Fruit fly (Drosophila melanogaster): ENCODE results near the gene Aduk.

Aduk gene

dm6 chr3R:9340425-9341188, 6.1 kb upstream of the Aduk start (continued):
- TF ChIP-seq E2f2 (GFP tag; IDR thresholded peaks at IDR 0.05): peak; percentile 58; the same call in 1 of the 2 replicates
- TF ChIP-seq Mrtf (GFP tag; IDR thresholded peaks at IDR 0.05): peak; percentile 72; the same call in 2 of the 3 replicates
- peak; percentile 83 for TF ChIP-seq ewg (GFP tag; optimal IDR thresholded peaks at IDR 0.05)
- TF ChIP-seq Med (GFP tag): peak; percentile 95
- TF ChIP-seq br (optimal IDR thresholded peaks at IDR 0.05): no peak
- 0 out of 2 replicates have a peak, but pooled peaks have one; percentile 71 for TF ChIP-seq ranshi (GFP tag; IDR thresholded peaks at IDR 0.05)
- TF ChIP-seq Pdp1 (GFP tag; optimal IDR thresholded peaks at IDR 0.05): peak; percentile 50 to 70
- TF ChIP-seq org-1 (GFP tag; optimal IDR thresholded peaks at IDR 0.05): peak; percentile 90
- no peak for TF ChIP-seq MESR4 (GFP tag; optimal IDR thresholded peaks at IDR 0.05)
- TF ChIP-seq salm (tag; optimal IDR thresholded peaks at IDR 0.05): peak; percentile 75
- TF ChIP-seq Dfd (GFP tag; optimal IDR thresholded peaks at IDR 0.05): no peak
- TF ChIP-seq CG15479 (GFP tag; optimal IDR thresholded peaks at IDR 0.05): peak; percentile 21
- TF ChIP-seq CG11247 (GFP tag; IDR thresholded peaks at IDR 0.05): peak; percentile 57
- peak; percentile 91 for TF ChIP-seq CG10979 (tag; optimal IDR thresholded peaks at IDR 0.05)
- peak; percentile 63 for TF ChIP-seq trh (GFP tag; optimal IDR thresholded peaks at IDR 0.05)
- TF ChIP-seq CG11504 (tag; optimal IDR thresholded peaks at IDR 0.05): peak; percentile 94
- peak; percentile 89 for TF ChIP-seq chm (GFP tag; IDR thresholded peaks at IDR 0.05)
- TF ChIP-seq CHES-1-like (GFP tag; optimal IDR thresholded peaks at IDR 0.05): peak; percentile 61
- no peak for TF ChIP-seq pros (GFP tag; optimal IDR thresholded peaks at IDR 0.05)
- peak; percentile 61 for TF ChIP-seq repo (GFP tag; optimal IDR thresholded peaks at IDR 0.05)
- peak; percentile 74 for TF ChIP-seq esg (GFP tag; conservative IDR thresholded peaks at IDR 0.05)
- peak in 1 of 2 experiments; percentile 8 for TF ChIP-seq tll (GFP tag; optimal IDR thresholded peaks at IDR 0.05)
- peak; percentile 83 for TF ChIP-seq CG10654 (GFP tag; optimal IDR thresholded peaks at IDR 0.05)
- TF ChIP-seq Camta (GFP tag; optimal IDR thresholded peaks at IDR 0.05): peak; percentile 51
- peak; percentile 74 for TF ChIP-seq seq (GFP tag; IDR thresholded peaks at IDR 0.05)
- peak; percentile 76 for TF ChIP-seq CG8281 (tag; optimal IDR thresholded peaks at IDR 0.05)
- peak; percentile 94 for TF ChIP-seq CG15269 (tag; optimal IDR thresholded peaks at IDR 0.05)
- peak; percentile 75 for TF ChIP-seq ems (GFP tag; optimal IDR thresholded peaks at IDR 0.05)
- TF ChIP-seq fd96Cb (tag; optimal IDR thresholded peaks at IDR 0.05): peak; percentile 90
- peak; percentile 26 for TF ChIP-seq Kr (GFP tag; optimal IDR thresholded peaks at IDR 0.05)
- TF ChIP-seq CG17568 (GFP tag; optimal IDR thresholded peaks at IDR 0.05): peak; percentile 60
- peak; percentile 89 for TF ChIP-seq CG4424 (GFP tag; optimal IDR thresholded peaks at IDR 0.05)
- TF ChIP-seq CG2875 (GFP tag; optimal IDR thresholded peaks at IDR 0.05): peak; percentile 78
- peak; percentile 73 for TF ChIP-seq mirr (GFP tag; optimal IDR thresholded peaks at IDR 0.05)
- TF ChIP-seq sisA (GFP tag; IDR thresholded peaks at IDR 0.05): peak; percentile 77
- TF ChIP-seq CG2202 (tag; optimal IDR thresholded peaks at IDR 0.05): peak; percentile 78
- peak; percentile 63 for TF ChIP-seq NFAT (GFP tag; IDR thresholded peaks at IDR 0.05)
- TF ChIP-seq zfh2 (GFP tag; optimal IDR thresholded peaks at IDR 0.05): peak; percentile 82
- TF ChIP-seq jigr1 (GFP tag; IDR thresholded peaks at IDR 0.05): no peak; the same call in 2 of the 3 replicates
- TF ChIP-seq caup (GFP tag; optimal IDR thresholded peaks at IDR 0.05; ENCODE audit: severe bottlenecking): peak; percentile 87
- no peak; the same call in 2 of the 3 replicates for TF ChIP-seq CG3726 (GFP tag; IDR thresholded peaks at IDR 0.05)
- peak; percentile 49 for TF ChIP-seq da (GFP tag; optimal IDR thresholded peaks at IDR 0.05)
- peak; percentile 38 for TF ChIP-seq YL-1 (GFP tag; optimal IDR thresholded peaks at IDR 0.05)
- TF ChIP-seq sima (GFP tag; optimal IDR thresholded peaks at IDR 0.05): no peak
- TF ChIP-seq CG10147 (GFP tag; optimal IDR thresholded peaks at IDR 0.05): peak; percentile 92
- TF ChIP-seq CkIIα-i1 (GFP tag; IDR thresholded peaks at IDR 0.05): no peak
- TF ChIP-seq CG7786 (GFP tag; optimal IDR thresholded peaks at IDR 0.05): peak; percentile 70
- peak; percentile 80 for TF ChIP-seq CG11723 (GFP tag; optimal IDR thresholded peaks at IDR 0.05)
- peak; percentile 19 for TF ChIP-seq disco-r (GFP tag; optimal IDR thresholded peaks at IDR 0.05)

Data from whole organism, embryonic.